Fruit fly (Drosophila melanogaster): Measurements from ENCODE around the gene CG14459.

DNA sequence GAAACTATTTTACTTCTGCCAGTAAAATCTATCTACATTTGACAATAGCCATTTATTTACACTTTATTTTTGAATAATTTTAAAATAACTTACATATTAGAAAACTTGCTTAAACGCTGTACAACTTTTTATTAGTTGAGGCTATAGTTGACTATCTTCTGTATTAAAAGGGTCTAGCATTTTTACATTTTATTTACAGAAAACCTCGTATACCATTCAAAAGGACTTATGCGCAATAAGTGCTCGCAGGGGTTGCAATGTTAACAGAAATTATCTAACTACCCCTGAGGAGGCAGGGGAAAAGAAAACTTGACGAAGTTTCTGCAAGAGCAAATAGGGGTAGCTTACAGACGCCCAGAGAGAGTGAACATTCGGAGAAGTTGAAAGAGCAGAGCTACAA, 65.4 kb downstream of the CG14459 start:
- TF ChIP-seq psq (optimal IDR thresholded peaks at IDR 0.05) (no peak), Myc (optimal IDR thresholded peaks at IDR 0.05) (no peak), Sin3A (optimal IDR thresholded peaks at IDR 0.05) (no peak), insv (optimal IDR thresholded peaks at IDR 0.05) (no peak)
